Fruit fly (Drosophila melanogaster): Measurements from ENCODE around the gene eg.

DNA sequence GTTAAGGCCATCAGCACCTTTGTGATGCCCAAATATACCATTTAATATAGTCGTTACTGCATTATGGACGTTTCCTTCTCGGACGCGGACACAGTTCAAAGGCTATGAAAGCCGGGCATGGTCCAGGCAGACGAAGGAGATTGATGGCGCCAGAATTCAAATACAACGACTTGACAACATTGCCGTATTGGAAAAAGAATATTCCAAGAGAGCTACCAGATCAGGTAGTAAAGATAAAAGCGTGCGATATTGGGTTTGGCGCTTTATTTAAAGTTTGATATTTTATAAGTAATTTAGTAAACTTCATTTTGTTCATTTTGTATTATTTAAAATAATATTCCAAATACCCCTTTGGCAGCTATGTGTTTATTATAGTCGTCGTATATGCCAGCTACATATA lies 34.6 kb upstream of the eg start:
- TF ChIP-seq Gug (GFP tag; IDR thresholded peaks at IDR 0.05) (no peak), dsx (GFP tag; optimal IDR thresholded peaks at IDR 0.05; ENCODE audit: poor library complexity, severe bottlenecking) (no peak), CG11294 (GFP tag; IDR thresholded peaks at IDR 0.05) (no peak), CG11762 (GFP tag; optimal IDR thresholded peaks at IDR 0.05; ENCODE audit: insufficient read depth) (no peak)
